Fruit fly (Drosophila melanogaster) whole organism, embryonic: ENCODE data around the gene IleRS-m.

Experiments used
- CG10209 ChIP-seq: fragments of 200-800 bp; sonication (Bioruptor generic); optimal IDR thresholded peaks from 3 replicates; lab custom pipeline; 2017; ENCODE audit warnings: missing biosample characterization, mild to moderate bottlenecking, missing genetic modification characterization, missing genetic modification reagents
- CG10431 ChIP-seq: fragments of 200-800 bp; sonication (Bioruptor generic); optimal IDR thresholded peaks from 3 replicates; lab custom pipeline; 2018; ENCODE audit warnings: missing biosample characterization, mild to moderate bottlenecking, missing genetic modification characterization
- CG11093 ChIP-seq: fragments of 200-800 bp; sonication (Bioruptor generic); IDR thresholded peaks from 3 replicates; pipeline ENCODE4 v1.3.6; 2022; ENCODE audit warnings: missing biosample characterization, missing genetic modification characterization
- CG11560 ChIP-seq: fragments of 200-800 bp; sonication (Bioruptor generic); IDR thresholded peaks from 3 replicates; pipeline ENCODE4 v1.3.6; 2022; ENCODE audit warnings: missing biosample characterization, missing genetic modification characterization
- CG12659 ChIP-seq: fragments of 200-800 bp; sonication (Bioruptor generic); optimal IDR thresholded peaks from 3 replicates; lab custom pipeline; 2017; ENCODE audit warnings: mild to moderate bottlenecking, missing biosample characterization, missing genetic modification reagents, missing genetic modification characterization
- CG13287 ChIP-seq: fragments of 200-800 bp; sonication (Bioruptor generic); IDR thresholded peaks from 2 replicates; pipeline ENCODE4 v1.3.6; 2022; ENCODE audit warnings: missing biosample characterization, missing genetic modification characterization; ENCODE audit not compliant: partially characterized antibody
- CG14014 ChIP-seq: fragments of 200-800 bp; sonication (Bioruptor generic); IDR thresholded peaks from 2 replicates; pipeline ENCODE4 v1.3.6; 2022; ENCODE audit warnings: missing biosample characterization, missing genetic modification characterization
- CG14710 ChIP-seq: fragments of 200-800 bp; sonication (Bioruptor generic); optimal IDR thresholded peaks from 3 replicates; lab custom pipeline; 2019; ENCODE audit warnings: missing biosample characterization, mild to moderate bottlenecking, missing genetic modification characterization, moderate library complexity
- CG15269 ChIP-seq: fragments of 200-800 bp; sonication (Bioruptor generic); optimal IDR thresholded peaks from 2 replicates; lab custom pipeline; 2018; ENCODE audit warnings: missing biosample characterization, mild to moderate bottlenecking, missing genetic modification characterization, moderate library complexity
- CG18599 ChIP-seq: fragments of 200-800 bp; sonication (Bioruptor generic); optimal IDR thresholded peaks from 3 replicates; lab custom pipeline; 2017; ENCODE audit warnings: missing biosample characterization, missing genetic modification characterization, mild to moderate bottlenecking, moderate library complexity, missing genetic modification reagents
- CG2202 ChIP-seq: fragments of 200-800 bp; sonication (Bioruptor generic); optimal IDR thresholded peaks from 2 replicates; lab custom pipeline; 2018; ENCODE audit warnings: missing biosample characterization, mild to moderate bottlenecking, missing genetic modification characterization
- CG2889 ChIP-seq: fragments of 200-800 bp; sonication (Bioruptor generic); IDR thresholded peaks from 3 replicates; pipeline ENCODE4 v1.3.6; 2022; ENCODE audit warnings: missing biosample characterization, missing genetic modification characterization
- CG30403 ChIP-seq: fragments of 200-800 bp; sonication (Bioruptor generic); optimal IDR thresholded peaks from 3 replicates; lab custom pipeline; 2016; ENCODE audit warnings: missing biosample characterization, missing genetic modification characterization
- CG31224 ChIP-seq: fragments of 200-800 bp; sonication (Bioruptor generic); IDR thresholded peaks from 2 replicates; pipeline ENCODE4 v1.3.6; 2022; ENCODE audit warnings: missing biosample characterization, missing genetic modification characterization
- CG3838 ChIP-seq: fragments of 200-800 bp; sonication (Bioruptor generic); optimal IDR thresholded peaks from 3 replicates; lab custom pipeline; 2016; ENCODE audit warnings: missing biosample characterization, missing genetic modification characterization
- CG4730 ChIP-seq: fragments of 200-800 bp; sonication (Bioruptor generic); IDR thresholded peaks from 2 replicates; pipeline ENCODE4 v1.3.6; 2022; ENCODE audit warnings: missing biosample characterization, missing genetic modification characterization
- CG7745 ChIP-seq: fragments of 200-800 bp; sonication (Bioruptor generic); optimal IDR thresholded peaks from 2 replicates; lab custom pipeline; 2018; ENCODE audit warnings: missing biosample characterization, mild to moderate bottlenecking, missing genetic modification characterization, moderate library complexity
- CG7987 ChIP-seq: fragments of 200-800 bp; sonication (Bioruptor generic); optimal IDR thresholded peaks from 2 replicates; lab custom pipeline; 2018; ENCODE audit warnings: missing biosample characterization, mild to moderate bottlenecking, missing genetic modification characterization, moderate library complexity
- CG8388 ChIP-seq: fragments of 200-800 bp; sonication (Bioruptor generic); optimal IDR thresholded peaks from 2 replicates; lab custom pipeline; 2019; ENCODE audit warnings: missing biosample characterization, mild to moderate bottlenecking, missing genetic modification characterization, moderate library complexity
- CG9437 ChIP-seq: fragments of 200-800 bp; sonication (Bioruptor generic); optimal IDR thresholded peaks from 2 replicates; lab custom pipeline; 2018; ENCODE audit warnings: missing biosample characterization, mild to moderate bottlenecking, missing genetic modification characterization
- CG9609 ChIP-seq: fragments of 200-800 bp; sonication (Bioruptor generic); optimal IDR thresholded peaks from 3 replicates; lab custom pipeline; 2016; ENCODE audit warnings: missing biosample characterization, missing genetic modification characterization
- Deaf1 ChIP-seq: fragments of 200-800 bp; optimal IDR thresholded peaks from 3 replicates; lab custom pipeline; 2019; ENCODE audit warnings: missing biosample characterization, mild to moderate bottlenecking, missing genetic modification characterization, moderate library complexity
- Dref ChIP-seq: fragments of 200-800 bp; sonication (Bioruptor generic); IDR thresholded peaks from 2 replicates; pipeline ENCODE4 v1.3.6; 2022; ENCODE audit warnings: missing biosample characterization, missing genetic modification characterization
- H15 ChIP-seq: fragments of 200-800 bp; sonication (Bioruptor generic); IDR thresholded peaks from 3 replicates; pipeline ENCODE4 v1.3.6; 2022; ENCODE audit warnings: missing biosample characterization, missing genetic modification characterization
- HLH54F ChIP-seq: fragments of 200-800 bp; sonication (Bioruptor generic); optimal IDR thresholded peaks from 3 replicates; lab custom pipeline; 2016; ENCODE audit warnings: missing biosample characterization, missing genetic modification characterization
- Hmx ChIP-seq: fragments of 200-800 bp; sonication (Bioruptor generic); optimal IDR thresholded peaks from 2 replicates; lab custom pipeline; 2016; ENCODE audit warnings: missing biosample characterization, missing genetic modification characterization
- Hr78 ChIP-seq, 2 experiments: fragments of 200-800 bp in 1 of 2; fragments of >200 bp in 1 of 2; sonication (Bioruptor generic) in 1 of 2; optimal IDR thresholded peaks; 2 replicates each; lab custom pipeline; 2017 to 2019; ENCODE audit warnings: missing biosample characterization in 2 of 2, missing genetic modification characterization in 2 of 2, mild to moderate bottlenecking in 1 of 2, moderate library complexity in 1 of 2
- NC2β ChIP-seq: fragments of 200-800 bp; sonication (Bioruptor generic); optimal IDR thresholded peaks from 2 replicates; lab custom pipeline; 2016; ENCODE audit warnings: missing biosample characterization, missing genetic modification characterization
- Rfx ChIP-seq: fragments of 200-800 bp; sonication (Bioruptor generic); IDR thresholded peaks from 2 replicates; pipeline ENCODE4 v1.3.6; 2022; ENCODE audit warnings: missing biosample characterization, missing genetic modification characterization
- Six4 ChIP-seq: fragments of 200-800 bp; sonication (Bioruptor generic); optimal IDR thresholded peaks from 2 replicates; lab custom pipeline; 2016; ENCODE audit warnings: missing biosample characterization, missing genetic modification characterization
- Sox100B ChIP-seq: fragments of 200-800 bp; sonication (Bioruptor generic); optimal IDR thresholded peaks from 3 replicates; lab custom pipeline; 2018; ENCODE audit warnings: missing biosample characterization, mild to moderate bottlenecking, missing genetic modification characterization
- YL-1 ChIP-seq: fragments of 200-800 bp; sonication (Bioruptor generic); optimal IDR thresholded peaks from 3 replicates; lab custom pipeline; 2017; ENCODE audit warnings: missing biosample characterization, mild to moderate bottlenecking, missing genetic modification characterization
- ab ChIP-seq: fragments of 200-800 bp; sonication (Bioruptor generic); optimal IDR thresholded peaks from 2 replicates; lab custom pipeline; 2016; ENCODE audit warnings: missing biosample characterization, missing genetic modification characterization
- ac ChIP-seq: fragments of 200-800 bp; sonication (Bioruptor generic); optimal IDR thresholded peaks from 3 replicates; lab custom pipeline; 2017; ENCODE audit warnings: missing biosample characterization, mild to moderate bottlenecking, missing genetic modification characterization
- bigmax ChIP-seq: fragments of 200-800 bp; sonication (Bioruptor generic); optimal IDR thresholded peaks from 2 replicates; lab custom pipeline; 2018; ENCODE audit warnings: missing biosample characterization, mild to moderate bottlenecking, missing genetic modification characterization
- ci ChIP-seq: fragments of 200-800 bp; sonication (Bioruptor generic); IDR thresholded peaks from 3 replicates; pipeline ENCODE4 v1.3.6; 2022; ENCODE audit warnings: missing biosample characterization, missing genetic modification characterization
- corto ChIP-seq: fragments of 200-800 bp; sonication (Bioruptor generic); optimal IDR thresholded peaks from 2 replicates; lab custom pipeline; 2016; ENCODE audit warnings: missing biosample characterization, mild to moderate bottlenecking, missing genetic modification characterization, moderate library complexity
- da ChIP-seq: fragments of 200-800 bp; sonication (Bioruptor generic); optimal IDR thresholded peaks from 2 replicates; lab custom pipeline; 2016; ENCODE audit warnings: missing biosample characterization, missing genetic modification characterization
- eyg ChIP-seq: fragments of 200-800 bp; sonication (Bioruptor generic); optimal IDR thresholded peaks from 3 replicates; lab custom pipeline; 2016; ENCODE audit warnings: missing biosample characterization, missing genetic modification characterization
- fru ChIP-seq: fragments of >200 bp; optimal IDR thresholded peaks from 2 replicates; lab custom pipeline; 2017
- h ChIP-seq: fragments of >200 bp; optimal IDR thresholded peaks from 2 replicates; lab custom pipeline; 2017
- jumu ChIP-seq: fragments of 200-800 bp; sonication (Bioruptor generic); optimal IDR thresholded peaks from 3 replicates; lab custom pipeline; 2016; ENCODE audit warnings: missing biosample characterization, missing genetic modification characterization
- knrl ChIP-seq: fragments of 200-800 bp; sonication (Bioruptor generic); IDR thresholded peaks from 3 replicates; pipeline ENCODE4 v1.3.6; 2022; ENCODE audit warnings: missing biosample characterization, missing genetic modification characterization; ENCODE audit not compliant: partially characterized antibody
- mld ChIP-seq: fragments of 200-800 bp; sonication (Bioruptor generic); IDR thresholded peaks from 3 replicates; pipeline ENCODE4 v1.3.6; 2022; ENCODE audit warnings: missing biosample characterization, missing genetic modification characterization; ENCODE audit not compliant: partially characterized antibody
- nau ChIP-seq: fragments of 200-800 bp; sonication (Bioruptor generic); optimal IDR thresholded peaks from 3 replicates; lab custom pipeline; 2017; ENCODE audit warnings: missing biosample characterization, mild to moderate bottlenecking, missing genetic modification characterization, missing genetic modification reagents
- p53 ChIP-seq: fragments of 200-800 bp; sonication (Bioruptor generic); optimal IDR thresholded peaks from 2 replicates; lab custom pipeline; 2016; ENCODE audit warnings: missing biosample characterization, missing genetic modification characterization
- pnt ChIP-seq: fragments of 200-800 bp; sonication (Bioruptor generic); optimal IDR thresholded peaks from 3 replicates; lab custom pipeline; 2016; ENCODE audit warnings: missing biosample characterization, missing genetic modification characterization
- sd ChIP-seq: fragments of 200-800 bp; sonication (Bioruptor generic); optimal IDR thresholded peaks from 3 replicates; lab custom pipeline; 2018; ENCODE audit warnings: missing biosample characterization, mild to moderate bottlenecking, missing genetic modification characterization, moderate library complexity
- slou ChIP-seq: fragments of 200-800 bp; sonication (Bioruptor generic); optimal IDR thresholded peaks from 3 replicates; lab custom pipeline; 2016; ENCODE audit warnings: missing biosample characterization, missing genetic modification characterization
- sug ChIP-seq: fragments of 200-800 bp; optimal IDR thresholded peaks from 2 replicates; lab custom pipeline; 2019; ENCODE audit warnings: missing biosample characterization, mild to moderate bottlenecking, missing genetic modification characterization, moderate library complexity
- trem ChIP-seq: fragments of 200-800 bp; optimal IDR thresholded peaks from 3 replicates; lab custom pipeline; 2019; ENCODE audit warnings: missing biosample characterization, mild to moderate bottlenecking, missing genetic modification characterization, moderate library complexity
- wdn ChIP-seq: fragments of 200-800 bp; sonication (Bioruptor generic); IDR thresholded peaks from 2 replicates; pipeline ENCODE4 v1.3.6; 2022; ENCODE audit warnings: missing biosample characterization, missing genetic modification characterization
- yki ChIP-seq: fragments of >200 bp; optimal IDR thresholded peaks from 3 replicates; lab custom pipeline; 2018

Gene IleRS-m

dm6 chr3L:16051719-16052122, 48.4 kb upstream of the IleRS-m start, which contains the start of gene Mbs (continued):
- TF ChIP-seq nau (GFP tag; lab: Kevin White, UChicago): no peak
- no peak for TF ChIP-seq Sox100B
- no peak for TF ChIP-seq eyg (GFP tag; lab: Kevin White, UChicago)
- TF ChIP-seq CG2202: no peak
- TF ChIP-seq CG11093: no peak
- TF ChIP-seq p53 (GFP tag; lab: Kevin White, UChicago): no peak
- TF ChIP-seq yki (lab: Kevin White, UChicago): no peak
- TF ChIP-seq CG14710 (tag; lab: Kevin White, UChicago): no peak
- TF ChIP-seq da (GFP tag; lab: Kevin White, UChicago): no peak
- no peak for TF ChIP-seq CG2889 (GFP tag; lab: Robert Waterston, UW)
- no peak for TF ChIP-seq CG8388 (GFP tag; lab: Kevin White, UChicago)
- no peak for TF ChIP-seq sd (tag; lab: Kevin White, UChicago)
- no peak for TF ChIP-seq CG14014
- no peak for TF ChIP-seq Six4 (GFP tag; lab: Kevin White, UChicago)
- TF ChIP-seq CG3838: no peak
- TF ChIP-seq Hr78 (GFP tag; optimal IDR thresholded peaks at IDR 0.05; lab: Kevin White, UChicago): no peak
- TF ChIP-seq wdn (GFP tag; lab: Robert Waterston, UW): no peak
- no peak for TF ChIP-seq ac
- no peak for TF ChIP-seq h (lab: Kevin White, UChicago)
- TF ChIP-seq jumu: no peak
- TF ChIP-seq CG30403 (GFP tag; lab: Kevin White, UChicago): no peak
- no peak for TF ChIP-seq corto (GFP tag; lab: Kevin White, UChicago)
- TF ChIP-seq CG4730: no peak
- peak; percentile 58 for TF ChIP-seq Deaf1 (tag; lab: Kevin White, UChicago)
- TF ChIP-seq CG9609: no peak
- TF ChIP-seq sug (tag; lab: Kevin White, UChicago): peak; percentile 18
- peak; percentile 69 for TF ChIP-seq CG7745 (tag; lab: Kevin White, UChicago)
- TF ChIP-seq ci (GFP tag; lab: Robert Waterston, UW): peak; percentile 62; the same call in 2 of the 3 replicates
- no peak for TF ChIP-seq CG9437 (GFP tag; lab: Kevin White, UChicago)
- peak; percentile 41 for TF ChIP-seq Dref (GFP tag; lab: Robert Waterston, UW)
- TF ChIP-seq CG10209: no peak
- peak; percentile 73 for TF ChIP-seq YL-1
- TF ChIP-seq H15 (GFP tag; lab: Robert Waterston, UW): no peak
- TF ChIP-seq CG18599 (GFP tag; lab: Kevin White, UChicago): no peak
- TF ChIP-seq trem (tag; lab: Kevin White, UChicago): peak; percentile 37
- no peak for TF ChIP-seq HLH54F (GFP tag; lab: Kevin White, UChicago)
- peak; percentile 46 for TF ChIP-seq CG7987 (GFP tag; lab: Kevin White, UChicago)
- no peak for TF ChIP-seq NC2β (GFP tag; lab: Kevin White, UChicago)
- no peak for TF ChIP-seq CG31224 (GFP tag; lab: Robert Waterston, UW)
- TF ChIP-seq Rfx (GFP tag; lab: Robert Waterston, UW): peak; percentile 60
- no peak for TF ChIP-seq bigmax
- TF ChIP-seq CG10431 (GFP tag; lab: Kevin White, UChicago): no peak
- TF ChIP-seq knrl (GFP tag; lab: Robert Waterston, UW): peak; percentile 42
- no peak for TF ChIP-seq pnt
- TF ChIP-seq fru (lab: Kevin White, UChicago): no peak
- no peak for TF ChIP-seq CG11560 (tag; lab: Robert Waterston, UW)
- peak; percentile 65; the same call in 1 of the 3 replicates for TF ChIP-seq mld (GFP tag; lab: Robert Waterston, UW)
- no peak for TF ChIP-seq ab (GFP tag; lab: Kevin White, UChicago)
- no peak for TF ChIP-seq slou (GFP tag; lab: Kevin White, UChicago)
- peak; percentile 10 for TF ChIP-seq CG15269 (tag; lab: Kevin White, UChicago)
- TF ChIP-seq Hmx (GFP tag; lab: Kevin White, UChicago): no peak
- TF ChIP-seq CG12659 (GFP tag; lab: Kevin White, UChicago): peak; percentile 58
- TF ChIP-seq CG13287 (GFP tag; lab: Robert Waterston, UW): peak; percentile 60
